Fruit fly (Drosophila melanogaster): Measurements from ENCODE around the gene Osi7.

DNA sequence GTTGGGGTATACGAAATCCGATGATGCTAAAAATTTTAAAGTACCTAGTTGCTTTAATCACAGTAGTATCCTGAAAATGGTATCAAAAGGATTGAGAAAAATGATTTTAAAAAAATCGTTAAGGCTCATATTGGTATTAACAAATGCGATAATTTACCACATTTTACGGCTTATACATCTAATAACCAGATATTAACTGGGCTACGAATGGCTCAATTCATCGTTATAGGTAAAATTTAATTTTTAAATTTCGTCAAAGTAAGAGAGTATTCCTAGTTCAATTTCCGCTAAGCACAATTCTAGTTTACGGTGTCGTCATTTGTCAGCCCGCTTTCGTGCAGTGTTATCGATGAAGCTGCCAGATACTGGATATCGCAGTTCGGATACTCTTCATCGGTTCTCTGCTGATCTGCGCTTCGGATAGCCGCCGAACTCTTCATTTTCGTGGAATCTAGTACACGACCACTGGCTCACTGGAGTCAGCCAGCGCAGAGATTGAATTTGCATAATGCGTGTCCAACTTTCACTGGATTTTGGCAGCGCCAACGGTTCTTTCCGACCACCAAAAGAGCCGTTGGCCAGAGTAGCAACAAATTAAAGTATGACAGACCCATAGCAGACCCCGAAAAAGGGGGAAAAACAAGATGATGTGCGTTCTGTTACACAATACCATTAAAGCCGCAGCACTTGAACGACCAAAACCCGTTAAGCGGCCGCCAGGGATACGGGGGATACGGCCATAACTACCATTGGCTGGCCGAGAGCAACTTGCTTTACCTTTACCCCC is 19.5 kb upstream of the Osi7 start:
- no peak for TF ChIP-seq CG8478 (optimal IDR thresholded peaks at IDR 0.05)
- TF ChIP-seq CTCF (optimal IDR thresholded peaks at IDR 0.05): no peak
